Worm (Caenorhabditis elegans): Measurements from ENCODE around the gene R09A8.1.

- no peak for TF ChIP-seq ztf-29 (GFP tag; IDR thresholded peaks at IDR 0.05)
- no peak for TF ChIP-seq ref-1 (GFP tag; conservative IDR thresholded peaks at IDR 0.05)
- no peak for TF ChIP-seq med-1 (GFP tag; optimal IDR thresholded peaks at IDR 0.05; ENCODE audit: insufficient read depth)
Observed at ce11 chrX:12631446-12631845, 17.9 kb downstream of the R09A8.1 start.

Measured in whole organism, midembryonic.